Fruit fly (Drosophila melanogaster): Measurements from ENCODE around the gene Thor.
A peak's percentile ranks its signal among the peaks of the same experiment; 100 is the strongest.

Gene Thor

DNA sequence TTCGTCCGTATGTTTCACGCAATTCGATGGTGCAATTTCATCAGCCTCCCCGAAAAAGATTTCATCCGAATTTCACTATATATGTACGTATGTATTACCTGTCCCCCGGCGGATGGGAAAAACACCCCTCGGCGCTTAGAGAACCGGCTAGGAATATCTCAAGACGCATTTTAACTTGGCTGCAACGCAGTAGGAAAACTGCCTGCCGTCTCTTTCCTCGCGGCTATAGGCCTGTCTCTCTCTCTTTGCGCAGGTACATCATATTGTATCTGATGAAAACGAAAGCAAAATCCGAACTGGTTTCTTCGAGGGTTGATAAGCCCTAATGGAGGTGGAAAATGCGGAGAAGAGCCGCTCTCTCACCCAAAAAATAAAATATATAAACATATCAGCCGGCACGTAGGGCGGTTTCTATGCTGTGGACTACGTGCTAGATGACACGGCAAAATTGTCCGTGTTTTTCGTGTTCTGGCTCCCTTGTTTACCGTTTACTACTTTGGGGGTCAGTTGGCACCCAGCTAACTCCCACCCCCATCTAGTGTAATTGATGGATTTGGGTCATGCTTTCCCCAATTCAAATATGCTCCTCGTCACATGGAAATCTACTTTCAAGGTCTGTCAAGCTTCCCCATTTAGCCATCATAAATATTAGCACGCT, 1.7 kb upstream of the Thor start (continued):
- no peak for TF ChIP-seq nerfin-2 (GFP tag; IDR thresholded peaks at IDR 0.05; ENCODE audit: partially characterized antibody)
- no peak for TF ChIP-seq Doc2 (GFP tag; IDR thresholded peaks at IDR 0.05)
- TF ChIP-seq CG9437 (GFP tag; optimal IDR thresholded peaks at IDR 0.05), result no peak
- no peak for TF ChIP-seq corto (GFP tag; optimal IDR thresholded peaks at IDR 0.05)
- TF ChIP-seq CG33213 (GFP tag; optimal IDR thresholded peaks at IDR 0.05), result no peak
- TF ChIP-seq cas (GFP tag; IDR thresholded peaks at IDR 0.05), result no peak
- TF ChIP-seq CG12942 (GFP tag; optimal IDR thresholded peaks at IDR 0.05), result no peak
- TF ChIP-seq lov (optimal IDR thresholded peaks at IDR 0.05), result no peak
- 0 out of 3 replicates have a peak, but pooled peaks have one; percentile 60 for TF ChIP-seq lov (GFP tag; IDR thresholded peaks at IDR 0.05)
- TF ChIP-seq Dbx (GFP tag; IDR thresholded peaks at IDR 0.05), result no peak
- no peak for TF ChIP-seq Doc3 (GFP tag; IDR thresholded peaks at IDR 0.05; ENCODE audit: partially characterized antibody)
- no peak for TF ChIP-seq ham (GFP tag; IDR thresholded peaks at IDR 0.05)
- no peak for TF ChIP-seq ato (GFP tag; IDR thresholded peaks at IDR 0.05; ENCODE audit: partially characterized antibody)
- TF ChIP-seq klu (GFP tag; IDR thresholded peaks at IDR 0.05), result no peak
- no peak for TF ChIP-seq CG12155 (GFP tag; optimal IDR thresholded peaks at IDR 0.05)
- no peak for TF ChIP-seq CG10959 (GFP tag; IDR thresholded peaks at IDR 0.05)
- no peak for TF ChIP-seq pan (optimal IDR thresholded peaks at IDR 0.05)
- TF ChIP-seq pan (GFP tag; optimal IDR thresholded peaks at IDR 0.05 in 1 of 2, IDR thresholded peaks at IDR 0.05 in 1 of 2), result no peak
- TF ChIP-seq Sox100B (GFP tag; optimal IDR thresholded peaks at IDR 0.05), result no peak
- peak; percentile 13 for TF ChIP-seq nerfin-1 (tag; optimal IDR thresholded peaks at IDR 0.05)
- TF ChIP-seq p53 (GFP tag; optimal IDR thresholded peaks at IDR 0.05), result no peak
- no peak for TF ChIP-seq ap (GFP tag; IDR thresholded peaks at IDR 0.05)
- TF ChIP-seq Blimp-1 (GFP tag; optimal IDR thresholded peaks at IDR 0.05), result peak; percentile 98
- no peak for TF ChIP-seq Hr39 (optimal IDR thresholded peaks at IDR 0.05)
- peak; percentile 44 for TF ChIP-seq Nf-YC (tag; optimal IDR thresholded peaks at IDR 0.05)
- no peak for TF ChIP-seq CG2199 (GFP tag; IDR thresholded peaks at IDR 0.05)
- TF ChIP-seq Poxn (GFP tag; IDR thresholded peaks at IDR 0.05), result no peak
- no peak for TF ChIP-seq Meics (GFP tag; optimal IDR thresholded peaks at IDR 0.05)
- no peak for TF ChIP-seq pzg (GFP tag; optimal IDR thresholded peaks at IDR 0.05)
- peak; percentile 68 for TF ChIP-seq Deaf1 (tag; optimal IDR thresholded peaks at IDR 0.05)
- no peak for TF ChIP-seq CG3726 (GFP tag; IDR thresholded peaks at IDR 0.05)
- TF ChIP-seq CG13424 (tag; optimal IDR thresholded peaks at IDR 0.05), result no peak
- TF ChIP-seq CG4404 (GFP tag; IDR thresholded peaks at IDR 0.05), result no peak
- TF ChIP-seq Ada2b (GFP tag; IDR thresholded peaks at IDR 0.05), result no peak
- no peak for TF ChIP-seq en (GFP tag; optimal IDR thresholded peaks at IDR 0.05)
- TF ChIP-seq Atf6 (GFP tag; IDR thresholded peaks at IDR 0.05), result no peak
- TF ChIP-seq zen (tag; optimal IDR thresholded peaks at IDR 0.05), result peak; percentile 10
- TF ChIP-seq CG13624 (GFP tag; optimal IDR thresholded peaks at IDR 0.05), result peak; percentile 83
- no peak for TF ChIP-seq twi (tag; optimal IDR thresholded peaks at IDR 0.05)
- no peak for TF ChIP-seq CkIIα-i1 (GFP tag; IDR thresholded peaks at IDR 0.05)
- TF ChIP-seq sim (GFP tag; IDR thresholded peaks at IDR 0.05), result no peak
- no peak for TF ChIP-seq CG3281 (GFP tag; optimal IDR thresholded peaks at IDR 0.05)
- no peak for TF ChIP-seq scrt (GFP tag; optimal IDR thresholded peaks at IDR 0.05)
- TF ChIP-seq slou (GFP tag; optimal IDR thresholded peaks at IDR 0.05), result no peak
- TF ChIP-seq trh (GFP tag; optimal IDR thresholded peaks at IDR 0.05), result no peak
- TF ChIP-seq Hr78 (GFP tag; optimal IDR thresholded peaks at IDR 0.05), result no peak
- no peak for TF ChIP-seq CG12299 (tag; optimal IDR thresholded peaks at IDR 0.05)
- TF ChIP-seq abd-A (tag; optimal IDR thresholded peaks at IDR 0.05), result peak; percentile 42
- TF ChIP-seq CG13894 (tag; optimal IDR thresholded peaks at IDR 0.05), result peak; percentile 77
- no peak for TF ChIP-seq CG18619 (GFP tag; optimal IDR thresholded peaks at IDR 0.05)
- no peak for TF ChIP-seq hb (GFP tag; IDR thresholded peaks at IDR 0.05; ENCODE audit: partially characterized antibody)
